Fruit fly (Drosophila melanogaster) whole organism, adult: ENCODE measurements around the gene moon.

Experiments
- CG11617 ChIP-seq: fragments of 200-800 bp; sonication (Bioruptor generic); optimal IDR thresholded peaks from 2 replicates; lab custom pipeline; 2017; ENCODE audit warnings: mild to moderate bottlenecking, missing biosample characterization, missing genetic modification reagents, missing genetic modification characterization
- CG12768 ChIP-seq: fragments of 200-800 bp; sonication (Bioruptor generic); optimal IDR thresholded peaks from 2 replicates; lab custom pipeline; 2017; ENCODE audit warnings: missing biosample characterization, missing genetic modification characterization, mild to moderate bottlenecking, moderate library complexity, missing genetic modification reagents
- CG14711 ChIP-seq: fragments of 200-800 bp; sonication (Bioruptor generic); optimal IDR thresholded peaks from 2 replicates; lab custom pipeline; 2018; ENCODE audit warnings: missing biosample characterization, mild to moderate bottlenecking, missing genetic modification characterization, moderate library complexity
- CG1620 ChIP-seq: fragments of 200-800 bp; sonication (Bioruptor generic); optimal IDR thresholded peaks from 2 replicates; lab custom pipeline; 2016; ENCODE audit warnings: missing biosample characterization, missing genetic modification characterization
- CG33017 ChIP-seq: fragments of 200-800 bp; sonication (Bioruptor generic); optimal IDR thresholded peaks from 2 replicates; lab custom pipeline; 2018; ENCODE audit warnings: missing biosample characterization, mild to moderate bottlenecking, missing genetic modification characterization, moderate library complexity
- CG5204 ChIP-seq: fragments of 200-800 bp; sonication (Bioruptor generic); optimal IDR thresholded peaks from 2 replicates; lab custom pipeline; 2016; ENCODE audit warnings: missing biosample characterization, missing genetic modification characterization
- CG7045 ChIP-seq: fragments of 200-800 bp; sonication (Bioruptor generic); optimal IDR thresholded peaks from 2 replicates; lab custom pipeline; 2017; ENCODE audit warnings: missing biosample characterization, mild to moderate bottlenecking, missing genetic modification characterization
- CG7101 ChIP-seq: fragments of 200-800 bp; sonication (Bioruptor generic); optimal IDR thresholded peaks from 2 replicates; lab custom pipeline; 2018; ENCODE audit warnings: missing biosample characterization, mild to moderate bottlenecking, missing genetic modification characterization, moderate library complexity
- Clk ChIP-seq: fragments of 200-800 bp; sonication (Bioruptor generic); optimal IDR thresholded peaks from 2 replicates; lab custom pipeline; 2017; ENCODE audit warnings: missing biosample characterization, missing genetic modification characterization
- Crg-1 ChIP-seq: fragments of 200-800 bp; sonication (Bioruptor generic); optimal IDR thresholded peaks from 2 replicates; lab custom pipeline; 2016; ENCODE audit warnings: missing biosample characterization, missing genetic modification characterization
- Hr96 ChIP-seq: fragments of 200-800 bp; sonication (Bioruptor generic); optimal IDR thresholded peaks from 2 replicates; lab custom pipeline; 2016; ENCODE audit warnings: missing biosample characterization, missing genetic modification characterization
- Mnt ChIP-seq: fragments of 200-800 bp; sonication (Bioruptor generic); optimal IDR thresholded peaks from 2 replicates; lab custom pipeline; 2016; ENCODE audit warnings: missing biosample characterization, mild to moderate bottlenecking, missing genetic modification characterization
- bab1 ChIP-seq: fragments of 200-800 bp; sonication (Bioruptor generic); optimal IDR thresholded peaks from 3 replicates; lab custom pipeline; 2019; ENCODE audit warnings: missing biosample characterization, mild to moderate bottlenecking, missing genetic modification characterization, moderate library complexity
- cic ChIP-seq: fragments of 200-800 bp; sonication (Bioruptor generic); optimal IDR thresholded peaks from 2 replicates; lab custom pipeline; 2017; ENCODE audit warnings: missing biosample characterization, mild to moderate bottlenecking, missing genetic modification characterization, moderate library complexity
- cnc ChIP-seq, 2 experiments: fragments of >200 bp; optimal IDR thresholded peaks; 2 replicates each; lab custom pipeline; 2017
- kay ChIP-seq: fragments of 200-800 bp; sonication (Bioruptor generic); peaks from one replicate; lab custom pipeline; 2016; ENCODE audit warnings: missing biosample characterization, missing genetic modification characterization, borderline replicate concordance
- ovo ChIP-seq: fragments of 200-800 bp; sonication (Bioruptor generic); optimal IDR thresholded peaks from 2 replicates; lab custom pipeline; 2016; ENCODE audit warnings: missing biosample characterization, missing genetic modification characterization
- pad ChIP-seq: fragments of 200-800 bp; sonication (Bioruptor generic); optimal IDR thresholded peaks from 3 replicates; lab custom pipeline; 2017; ENCODE audit warnings: missing biosample characterization, missing genetic modification characterization, mild to moderate bottlenecking, moderate library complexity, missing genetic modification reagents
- tj ChIP-seq: fragments of 200-800 bp; sonication (Bioruptor generic); optimal IDR thresholded peaks from 3 replicates; lab custom pipeline; 2017; ENCODE audit warnings: missing biosample characterization, mild to moderate bottlenecking, missing genetic modification characterization, moderate library complexity
- toe ChIP-seq: fragments of 200-800 bp; sonication (Bioruptor generic); optimal IDR thresholded peaks from 2 replicates; lab custom pipeline; 2016; ENCODE audit warnings: missing biosample characterization, missing genetic modification characterization

moon gene

DNA sequence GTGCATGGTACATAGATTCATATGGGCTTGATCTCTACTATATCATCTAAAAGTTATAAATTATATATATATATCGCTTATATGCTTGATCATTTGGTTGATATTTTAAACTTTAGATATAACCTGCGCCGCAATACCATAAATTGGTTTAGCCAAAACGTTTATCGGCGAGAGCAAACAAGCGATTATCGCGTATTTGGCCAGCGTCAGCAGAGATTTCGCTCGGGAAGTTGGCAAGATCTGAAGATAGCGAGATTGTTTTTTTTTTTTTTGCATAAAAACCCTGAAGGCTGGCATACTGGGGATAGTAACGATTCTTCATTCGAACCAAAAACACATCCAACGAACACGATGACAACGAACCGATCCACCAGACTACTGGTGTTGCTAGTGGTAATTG is 13.1 kb downstream of the moon start, which contains the start of gene Muc11A:
TSS of gene Muc11A (plus strand) at position 301 of the 400 bp plus-strand sequence.
- TF ChIP-seq Mnt (GFP tag; lab: Kevin White, UChicago) (no peak), ovo (no peak), cnc (optimal IDR thresholded peaks at IDR 0.05; lab: Kevin White, UChicago) (no peak), cic (GFP tag; lab: Kevin White, UChicago) (no peak), Crg-1 (GFP tag; lab: Kevin White, UChicago) (no peak), toe (GFP tag; lab: Kevin White, UChicago) (no peak), Hr96 (GFP tag; lab: Kevin White, UChicago) (no peak), kay (GFP tag; lab: Kevin White, UChicago) (no peak), bab1 (GFP tag; lab: Kevin White, UChicago) (no peak), CG11617 (no peak), tj (GFP tag; lab: Kevin White, UChicago) (no peak), CG7101 (tag; lab: Kevin White, UChicago) (no peak), CG33017 (tag; lab: Kevin White, UChicago) (no peak), Clk (GFP tag; lab: Kevin White, UChicago) (no peak), CG5204 (GFP tag; lab: Kevin White, UChicago) (no peak), CG7045 (no peak), CG12768 (no peak), CG1620 (GFP tag; lab: Kevin White, UChicago) (no peak), CG14711 (no peak), pad (GFP tag; lab: Kevin White, UChicago) (no peak)

DNA sequence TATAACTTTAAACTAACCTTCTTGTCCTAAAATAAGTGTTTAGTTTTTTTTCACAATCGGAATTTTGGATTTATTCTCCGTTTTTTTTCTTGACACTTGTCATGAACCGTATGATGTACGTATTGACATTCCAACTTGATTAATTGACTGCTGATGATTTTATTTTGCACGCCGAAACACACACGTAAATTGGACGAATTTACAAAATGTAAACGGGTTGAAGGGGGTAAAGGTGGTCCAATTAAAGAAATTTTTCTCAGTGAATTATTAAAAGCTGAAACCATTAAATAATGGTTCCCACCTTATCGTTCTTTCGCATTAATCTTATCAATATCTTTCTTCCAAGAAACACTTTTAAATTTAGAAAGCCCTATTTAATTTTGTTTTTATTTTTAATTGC is 16.1 kb downstream of the moon start, which contains the start of gene Uch-L5R:
TSS of gene Uch-L5R (minus strand) at position 101 of the 400 bp plus-strand sequence.
- TF ChIP-seq Mnt (GFP tag; lab: Kevin White, UChicago), result no peak
- no peak for TF ChIP-seq Clk (GFP tag; lab: Kevin White, UChicago)
- no peak for TF ChIP-seq CG33017 (tag; lab: Kevin White, UChicago)
- no peak for TF ChIP-seq tj (GFP tag; lab: Kevin White, UChicago)
- TF ChIP-seq CG5204 (GFP tag; lab: Kevin White, UChicago), result no peak
- no peak for TF ChIP-seq cic (GFP tag; lab: Kevin White, UChicago)
- no peak for TF ChIP-seq kay (GFP tag; lab: Kevin White, UChicago)
- TF ChIP-seq CG11617, result no peak
- no peak for TF ChIP-seq cnc (optimal IDR thresholded peaks at IDR 0.05; lab: Kevin White, UChicago)
- no peak for TF ChIP-seq Hr96 (GFP tag; lab: Kevin White, UChicago)
- TF ChIP-seq Crg-1 (GFP tag; lab: Kevin White, UChicago), result no peak

DNA sequence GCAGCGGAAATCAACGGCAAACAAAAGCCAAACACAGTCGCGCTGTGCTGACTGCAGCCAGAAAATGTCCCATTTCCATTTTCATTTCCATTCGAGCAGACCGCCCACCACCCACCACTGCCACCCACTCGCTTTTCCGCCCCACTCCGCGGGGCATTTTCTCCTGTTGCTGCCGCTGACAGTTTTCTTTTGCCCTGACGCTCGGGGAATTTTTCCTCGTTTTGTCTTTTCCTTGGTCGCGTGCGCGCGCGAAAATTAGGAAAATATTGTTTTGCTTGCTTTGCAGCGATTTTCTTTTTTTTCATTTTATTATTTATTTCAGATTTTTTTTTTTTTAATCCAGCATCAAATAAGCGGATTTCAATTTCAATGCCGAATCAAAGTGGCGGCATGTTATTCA is 22.3 kb downstream of the moon start:
- TF ChIP-seq cic (GFP tag; lab: Kevin White, UChicago) (no peak), pad (GFP tag; lab: Kevin White, UChicago) (no peak), bab1 (GFP tag; lab: Kevin White, UChicago) (no peak), tj (GFP tag; lab: Kevin White, UChicago) (no peak), Clk (GFP tag; lab: Kevin White, UChicago) (no peak), CG5204 (GFP tag; lab: Kevin White, UChicago) (no peak), toe (GFP tag; lab: Kevin White, UChicago) (no peak), CG12768 (no peak), CG7101 (tag; lab: Kevin White, UChicago) (no peak)

DNA sequence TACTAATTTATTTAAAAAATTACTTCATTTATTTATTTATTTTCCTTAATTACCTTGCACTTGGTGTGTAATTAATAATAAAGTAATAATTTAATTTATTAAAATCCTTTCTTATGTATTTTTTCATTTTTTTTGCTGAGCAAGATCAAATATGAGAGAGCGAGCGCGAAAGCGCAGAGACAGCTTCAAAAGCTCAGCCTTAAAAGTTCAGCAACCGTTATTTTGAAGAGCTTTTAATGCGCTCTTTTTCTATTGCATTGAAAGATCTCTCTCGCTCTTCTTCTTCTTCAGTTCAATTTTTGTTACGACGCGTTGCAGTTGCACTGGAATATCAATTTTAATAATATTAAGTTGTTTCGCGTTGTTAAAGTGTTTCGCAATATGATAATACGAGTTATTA is 29.2 kb downstream of the moon start, which contains the start of gene Ten-a:
TSS of gene Ten-a (plus strand) at position 301 of the 400 bp plus-strand sequence.
- no peak for TF ChIP-seq CG14711
- no peak for TF ChIP-seq CG33017 (tag; lab: Kevin White, UChicago)
- no peak for TF ChIP-seq cnc (optimal IDR thresholded peaks at IDR 0.05; lab: Kevin White, UChicago)
- no peak for TF ChIP-seq bab1 (GFP tag; lab: Kevin White, UChicago)
- TF ChIP-seq CG12768, result no peak
- TF ChIP-seq Mnt (GFP tag; lab: Kevin White, UChicago), result no peak
- TF ChIP-seq toe (GFP tag; lab: Kevin White, UChicago), result no peak
- no peak for TF ChIP-seq CG7045

DNA sequence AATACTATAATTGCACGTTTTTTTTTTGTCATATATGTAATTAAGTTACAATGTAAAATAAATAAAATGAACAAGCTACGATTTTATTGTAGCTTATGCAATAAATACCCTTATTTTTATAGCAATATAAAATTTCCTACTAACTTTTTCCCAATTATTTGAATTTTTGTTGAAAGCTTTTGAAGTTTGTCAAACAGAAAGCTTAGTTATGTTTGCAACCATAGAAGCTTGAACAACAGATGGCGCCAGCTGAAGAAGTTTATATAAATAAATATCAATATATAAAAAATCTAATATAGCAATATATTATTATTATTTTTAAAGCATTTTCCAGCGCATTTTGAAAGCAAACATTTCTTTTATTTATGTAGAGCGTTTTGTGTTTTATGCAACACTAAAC is 37.4 kb downstream of the moon start:
- TF ChIP-seq bab1 (GFP tag; lab: Kevin White, UChicago), result peak; percentile 47
- no peak for TF ChIP-seq CG5204 (GFP tag; lab: Kevin White, UChicago)

DNA sequence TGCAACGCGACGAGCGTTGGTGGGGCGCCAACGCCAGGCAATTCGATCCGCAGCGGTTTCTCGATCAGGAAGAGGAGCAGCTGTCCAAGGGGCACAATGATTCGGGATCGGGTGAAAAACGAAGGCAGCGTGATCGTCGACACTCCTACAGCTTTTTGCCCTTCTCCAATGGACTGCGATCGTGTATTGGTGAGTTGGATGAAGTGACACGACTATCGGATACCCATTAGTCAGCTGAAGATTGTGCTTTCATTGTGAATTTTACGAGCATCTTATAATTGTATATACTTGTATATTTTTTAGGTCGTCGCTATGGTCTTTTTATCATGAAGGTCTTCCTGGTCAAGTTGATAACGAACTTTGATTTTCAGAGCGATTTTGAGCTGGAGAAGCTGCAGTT is 37.9 kb downstream of the moon start:
- TF ChIP-seq CG33017 (tag; lab: Kevin White, UChicago) (no peak), ovo (no peak), CG11617 (no peak), CG7101 (tag; lab: Kevin White, UChicago) (no peak), cnc (optimal IDR thresholded peaks at IDR 0.05; lab: Kevin White, UChicago) (no peak), Mnt (GFP tag; lab: Kevin White, UChicago) (no peak), Hr96 (GFP tag; lab: Kevin White, UChicago) (no peak), CG14711 (no peak), kay (GFP tag; lab: Kevin White, UChicago) (no peak), pad (GFP tag; lab: Kevin White, UChicago) (no peak), Crg-1 (GFP tag; lab: Kevin White, UChicago) (no peak), CG1620 (GFP tag; lab: Kevin White, UChicago) (no peak), cic (GFP tag; lab: Kevin White, UChicago) (no peak), bab1 (GFP tag; lab: Kevin White, UChicago) (no peak), toe (GFP tag; lab: Kevin White, UChicago) (no peak), CG12768 (no peak), tj (GFP tag; lab: Kevin White, UChicago) (no peak), CG5204 (GFP tag; lab: Kevin White, UChicago) (no peak), Clk (GFP tag; lab: Kevin White, UChicago) (no peak)
